Fruit fly (Drosophila melanogaster) S2 (cell line): Measurements from ENCODE around the gene Rab3-GAP.

ENCODE experiments used
- CG8478 ChIP-seq: fragments of >200 bp; optimal IDR thresholded peaks from 2 replicates; lab custom pipeline; 2018
- CTCF ChIP-seq, 2 experiments: fragments of >200 bp; optimal IDR thresholded peaks; 2 replicates each; lab custom pipeline; 2018

Rab3-GAP gene

DNA sequence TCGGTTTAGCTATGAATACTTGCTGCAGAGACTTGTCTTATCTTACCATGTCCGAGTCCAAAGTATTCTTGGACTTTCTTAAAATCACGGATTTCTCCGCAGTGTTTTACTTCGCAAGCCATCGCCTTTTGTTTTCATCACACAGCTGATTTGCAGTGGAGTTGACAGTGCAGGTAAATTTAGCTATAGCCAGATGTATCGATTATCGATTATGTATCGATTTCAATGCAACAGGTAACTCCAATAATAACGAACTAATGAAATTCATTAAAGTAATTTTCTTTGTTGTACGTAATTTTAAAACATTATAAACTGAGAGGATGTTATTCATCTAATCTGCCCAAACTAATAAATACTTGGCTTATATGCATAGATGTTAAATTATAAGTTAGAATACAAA is at the start of gene Rab3-GAP:
Gene Rab3-GAP, minus strand, starts transcription at position 150 of the 400 bp plus-strand sequence.
- TF ChIP-seq CG8478 (lab: Kevin White, UChicago): no peak
- TF ChIP-seq CTCF (optimal IDR thresholded peaks at IDR 0.05; lab: Kevin White, UChicago): no peak

DNA sequence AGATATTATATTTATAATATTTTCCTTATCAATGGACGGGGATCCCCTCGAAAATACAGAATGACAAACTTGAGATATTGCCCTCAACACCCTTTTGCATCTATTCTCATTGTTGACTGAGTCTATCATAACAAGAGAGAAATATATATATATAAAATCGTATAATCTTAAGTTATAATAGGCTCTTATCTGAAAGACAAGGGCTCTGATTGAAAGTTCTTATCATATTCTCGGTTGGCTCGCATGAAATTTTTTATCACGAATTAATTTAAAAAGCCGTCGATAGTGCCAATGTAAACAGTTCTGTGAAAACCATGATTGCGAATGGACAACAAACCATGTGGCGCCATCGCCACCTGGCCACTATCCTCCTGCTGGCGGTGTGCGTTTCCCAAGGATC is 47.8 kb upstream of the Rab3-GAP start, which contains the start of gene Phae2:
Gene Phae2, plus strand, starts transcription at position 301 of the 400 bp plus-strand sequence.
- no peak for TF ChIP-seq CG8478 (lab: Kevin White, UChicago)
- no peak for TF ChIP-seq CTCF (optimal IDR thresholded peaks at IDR 0.05; lab: Kevin White, UChicago)

DNA sequence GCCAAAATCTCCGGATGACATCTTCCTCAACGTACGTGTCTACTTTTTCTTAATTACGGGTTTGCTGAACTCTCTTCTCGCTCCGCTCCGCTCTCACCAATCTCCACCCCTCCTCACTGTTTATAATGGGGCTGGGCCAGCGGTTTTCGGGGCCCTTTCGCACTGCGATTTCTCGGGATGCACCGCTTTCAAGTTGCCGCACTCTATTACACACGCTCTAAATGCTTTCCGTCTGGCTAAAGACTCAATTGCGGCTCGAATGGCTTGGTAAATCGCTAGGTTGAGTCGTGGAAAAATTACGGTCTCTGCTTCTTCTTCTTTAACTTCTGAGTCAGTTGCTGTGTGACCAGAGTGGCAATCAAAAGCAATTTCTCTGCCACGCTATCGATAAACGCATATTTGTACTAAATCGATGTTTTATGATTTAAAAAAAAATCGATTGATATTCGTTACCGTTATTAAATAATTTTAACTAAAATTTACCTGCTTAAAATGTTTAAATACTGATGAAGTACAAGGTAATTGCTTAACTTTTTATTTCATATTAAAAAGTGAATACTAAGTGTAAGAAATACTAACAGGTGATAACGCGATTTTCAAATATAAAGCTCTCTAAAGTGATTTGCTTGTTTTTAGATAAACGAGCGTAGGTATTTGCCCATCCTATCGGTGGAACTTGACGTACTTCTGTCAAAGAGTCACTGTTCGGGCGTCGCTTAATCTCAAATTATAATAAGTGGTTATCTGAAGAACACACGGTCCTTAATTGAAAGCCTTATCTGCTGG is 46.0 kb upstream of the Rab3-GAP start, which contains the start of the genes Rab6 and Phae1:
Gene Rab6, minus strand, starts transcription at position 338 of the 786 bp plus-strand sequence.
Gene Phae1, plus strand, starts transcription at position 639 of the 786 bp plus-strand sequence.
- no peak for TF ChIP-seq CG8478 (lab: Kevin White, UChicago)
- TF ChIP-seq CTCF (optimal IDR thresholded peaks at IDR 0.05; lab: Kevin White, UChicago): peak in 1 of 2 experiments; percentile 4

DNA sequence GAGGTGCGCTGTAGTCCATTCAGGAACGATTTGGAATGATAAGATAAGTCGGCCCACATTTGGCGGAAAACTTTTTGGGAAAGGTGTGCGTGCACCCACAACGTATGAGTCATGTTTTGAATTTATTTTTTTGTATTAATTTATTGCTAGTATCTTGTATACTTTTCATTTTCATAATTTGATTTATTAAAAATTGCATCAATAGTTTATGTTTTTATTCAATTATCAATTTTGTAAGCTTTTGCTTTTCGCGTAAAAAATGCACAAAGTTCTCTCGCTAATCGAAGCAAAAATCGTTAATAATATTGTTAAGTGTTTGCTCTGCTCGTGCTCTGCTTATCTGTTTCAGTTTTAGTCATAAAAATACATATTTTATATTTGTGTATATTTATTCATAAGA is 44.1 kb upstream of the Rab3-GAP start:
- TF ChIP-seq CTCF (optimal IDR thresholded peaks at IDR 0.05; lab: Kevin White, UChicago): no peak
- no peak for TF ChIP-seq CG8478 (lab: Kevin White, UChicago)

DNA sequence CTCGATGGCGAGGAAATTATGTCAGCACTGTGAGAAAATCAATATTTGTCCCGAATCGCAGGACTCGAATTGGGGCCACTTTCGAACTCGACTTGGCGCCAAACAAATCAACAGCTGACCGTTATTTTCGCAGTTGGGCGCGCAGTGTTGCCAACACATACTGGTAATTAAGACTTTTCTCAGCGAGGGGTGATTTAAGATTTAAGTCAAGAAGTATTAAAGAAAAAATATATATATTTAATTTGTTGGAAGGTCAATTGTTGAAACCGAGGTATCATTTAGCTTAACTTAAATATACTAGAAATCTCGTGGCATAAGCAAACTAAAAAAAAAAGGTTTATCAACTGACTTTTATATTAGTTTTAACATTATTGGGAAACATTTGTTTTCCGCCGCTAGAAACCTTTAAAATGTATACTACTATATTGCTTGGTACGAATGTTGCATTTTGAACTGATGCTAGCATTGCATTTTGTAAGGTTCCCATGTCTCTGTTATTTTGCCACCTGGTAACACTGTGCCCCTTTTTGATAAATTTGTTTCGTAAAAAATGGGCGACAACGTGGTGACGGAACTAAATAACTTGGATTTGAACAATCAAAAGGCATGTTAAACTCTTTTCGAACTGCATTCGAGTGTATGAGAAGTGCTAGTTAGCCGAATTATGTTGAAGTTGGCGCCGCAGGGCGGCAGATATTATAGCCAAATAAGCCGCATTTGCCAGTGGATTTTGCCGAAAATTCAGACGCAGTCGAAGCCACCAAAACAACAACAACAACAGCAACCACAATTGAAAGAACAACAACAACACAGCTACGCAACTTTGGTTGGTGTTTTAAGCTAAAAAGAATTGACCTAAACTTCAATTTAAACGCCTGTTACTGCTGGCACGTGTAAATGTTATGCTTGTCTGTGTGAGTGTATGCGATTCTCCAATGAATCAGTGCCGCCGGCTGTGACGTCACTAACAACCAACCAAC is 40.5 kb upstream of the Rab3-GAP start, which contains the start of the genes Patsas and ThrRS:
Gene Patsas, minus strand, starts transcription at position 55 of the 980 bp plus-strand sequence.
Gene ThrRS, plus strand, starts transcription at position 521 of the 980 bp plus-strand sequence.
- TF ChIP-seq CG8478 (lab: Kevin White, UChicago) (no peak), CTCF (optimal IDR thresholded peaks at IDR 0.05; lab: Kevin White, UChicago) (peak in 1 of 2 experiments; percentile 10)

DNA sequence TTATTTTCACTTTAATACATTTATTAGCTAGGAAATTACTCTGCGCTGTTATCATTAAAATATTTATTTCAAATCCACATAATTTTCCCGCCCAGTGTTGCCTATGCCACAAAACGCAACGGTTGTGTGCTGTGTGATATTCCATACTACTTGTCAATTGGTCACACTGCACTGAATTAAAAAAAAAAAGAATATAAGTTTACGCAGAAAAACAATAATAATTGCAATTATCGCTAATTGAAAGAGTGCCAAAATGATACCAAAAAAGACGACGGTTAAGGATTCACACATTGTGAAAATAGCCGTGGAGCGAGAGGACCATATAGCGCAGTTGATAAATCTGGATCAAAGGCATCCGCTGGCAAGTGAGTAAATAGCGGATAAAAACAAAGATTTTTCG is 34.7 kb upstream of the Rab3-GAP start, which contains the start of gene Ced-12:
Gene Ced-12, plus strand, starts transcription at position 141 of the 400 bp plus-strand sequence.
- TF ChIP-seq CG8478 (lab: Kevin White, UChicago) (no peak), CTCF (optimal IDR thresholded peaks at IDR 0.05; lab: Kevin White, UChicago) (no peak)

DNA sequence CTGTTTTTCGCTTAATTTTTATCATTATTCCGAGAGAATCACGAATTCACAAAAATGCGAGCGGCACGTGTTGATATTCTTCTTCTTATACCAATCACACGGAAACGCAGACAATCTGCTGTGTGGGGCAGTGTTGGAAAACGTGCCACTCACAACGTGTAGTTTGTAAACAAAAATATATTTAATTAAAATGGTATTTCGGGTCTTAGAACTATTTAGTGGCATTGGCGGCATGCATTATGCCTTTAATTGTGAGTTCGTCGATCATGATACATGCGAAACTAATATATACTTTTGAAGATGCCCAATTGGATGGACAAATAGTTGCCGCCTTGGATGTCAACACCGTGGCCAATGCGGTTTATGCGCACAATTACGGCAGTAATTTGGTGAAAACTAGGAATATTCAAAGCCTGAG is 33.4 kb upstream of the Rab3-GAP start, which contains the start of the genes CG6712 and Mt2:
Gene CG6712, minus strand, starts transcription at position 116 of the 418 bp plus-strand sequence.
Gene Mt2, plus strand, starts transcription at position 130 of the 418 bp plus-strand sequence.
- TF ChIP-seq CG8478 (lab: Kevin White, UChicago): no peak
- no peak for TF ChIP-seq CTCF (optimal IDR thresholded peaks at IDR 0.05; lab: Kevin White, UChicago)

DNA sequence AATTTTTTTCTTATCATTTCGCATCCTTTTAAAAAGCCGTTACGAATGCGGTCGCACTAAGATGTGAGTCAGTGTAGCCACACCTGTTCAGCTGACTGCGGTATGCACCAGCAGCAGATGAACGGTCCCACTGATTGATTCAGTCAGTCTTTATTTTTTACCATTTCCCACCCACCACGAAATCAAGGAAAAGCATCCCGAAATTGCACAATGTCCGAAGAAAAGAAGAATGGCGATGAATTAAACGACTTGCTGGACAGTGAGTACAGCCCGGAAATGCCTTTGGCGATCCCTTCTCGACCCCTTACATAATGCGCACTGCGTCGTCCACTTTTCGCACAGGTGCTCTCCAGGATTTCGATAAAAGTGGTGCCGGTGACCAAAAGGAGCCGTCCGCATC is 30.7 kb upstream of the Rab3-GAP start:
- TF ChIP-seq CTCF (optimal IDR thresholded peaks at IDR 0.05; lab: Kevin White, UChicago) (no peak), CG8478 (lab: Kevin White, UChicago) (no peak)

DNA sequence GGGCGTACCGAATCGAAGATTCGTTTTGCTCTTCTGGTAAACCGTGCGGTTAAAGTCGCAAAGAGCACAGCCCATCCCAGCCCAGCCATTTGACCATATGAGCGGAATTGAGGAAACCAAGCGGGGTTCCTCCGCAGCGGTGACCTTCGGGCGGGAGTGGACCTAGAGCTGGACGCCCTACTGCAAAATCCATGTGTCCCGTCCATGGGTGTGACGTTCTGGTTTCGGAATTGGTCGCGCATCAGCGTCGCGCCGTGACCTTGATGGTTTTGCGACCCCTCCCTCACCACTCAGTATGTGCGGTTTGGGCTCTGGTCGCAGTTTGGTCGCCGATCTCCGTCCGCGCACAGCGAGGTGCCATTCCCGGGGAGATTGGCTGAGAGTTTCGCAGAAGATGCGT is 29.7 kb upstream of the Rab3-GAP start:
- TF ChIP-seq CG8478 (lab: Kevin White, UChicago): no peak
- no peak for TF ChIP-seq CTCF (optimal IDR thresholded peaks at IDR 0.05; lab: Kevin White, UChicago)

DNA sequence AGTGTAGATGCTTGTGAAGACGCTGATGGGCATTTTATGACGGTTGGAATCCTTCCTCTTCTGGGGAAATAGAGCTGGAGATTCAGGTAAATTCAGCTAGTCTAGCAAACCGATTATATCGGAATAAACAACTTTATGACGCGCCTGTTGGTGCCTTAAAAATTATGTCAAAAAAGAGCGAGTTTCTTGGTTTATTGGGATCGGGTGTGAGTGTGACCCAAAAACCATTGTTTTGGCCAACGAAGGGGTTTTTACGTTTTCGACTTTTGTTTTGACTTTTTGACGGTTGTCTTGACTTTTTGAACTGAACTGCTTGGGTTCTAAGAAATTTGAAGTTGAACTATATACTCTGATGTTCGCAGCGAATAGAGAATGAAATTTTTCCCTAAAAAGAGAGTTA is 29.1 kb upstream of the Rab3-GAP start:
- TF ChIP-seq CTCF (optimal IDR thresholded peaks at IDR 0.05; lab: Kevin White, UChicago): no peak
- no peak for TF ChIP-seq CG8478 (lab: Kevin White, UChicago)

DNA sequence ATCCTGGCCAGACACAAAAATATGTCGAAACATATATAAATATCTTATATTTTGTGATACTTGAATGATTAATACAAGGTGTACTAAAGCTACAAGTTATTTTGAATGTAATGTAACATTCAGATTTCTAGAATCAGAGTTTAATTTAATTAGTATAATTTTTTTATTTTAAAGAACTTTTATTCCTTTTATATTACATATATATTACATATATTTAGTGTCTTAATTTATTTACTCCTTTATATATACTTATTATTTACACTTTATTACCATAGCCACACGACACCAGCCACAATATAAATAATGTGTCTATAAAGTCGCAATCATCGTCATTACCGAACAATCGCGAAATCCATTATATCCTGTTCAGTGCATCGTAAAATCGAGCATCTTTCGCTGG is 28.5 kb upstream of the Rab3-GAP start, which contains the start of gene Pex19:
Gene Pex19, plus strand, starts transcription at position 301 of the 400 bp plus-strand sequence.
- no peak for TF ChIP-seq CG8478 (lab: Kevin White, UChicago)

DNA sequence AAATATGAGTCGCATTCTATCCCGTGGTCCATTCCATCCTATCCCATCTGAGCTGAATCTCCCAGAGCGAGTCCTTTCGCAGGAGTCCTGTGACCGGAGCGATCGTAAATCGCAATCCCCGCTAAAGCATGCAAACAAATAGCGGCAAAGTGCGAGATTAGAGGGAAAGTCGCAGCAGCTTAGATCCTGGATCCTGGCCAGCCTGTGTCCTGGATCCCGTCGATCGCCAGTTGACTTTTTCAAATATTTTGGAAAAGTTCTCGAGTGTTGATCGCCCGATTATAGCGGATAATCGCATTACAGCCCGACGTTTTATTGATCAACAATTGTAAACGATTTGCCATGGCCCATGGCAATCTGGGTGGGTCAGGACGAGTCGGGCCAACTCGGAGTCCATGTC is 26.2 kb upstream of the Rab3-GAP start:
- no peak for TF ChIP-seq CTCF (optimal IDR thresholded peaks at IDR 0.05; lab: Kevin White, UChicago)

DNA sequence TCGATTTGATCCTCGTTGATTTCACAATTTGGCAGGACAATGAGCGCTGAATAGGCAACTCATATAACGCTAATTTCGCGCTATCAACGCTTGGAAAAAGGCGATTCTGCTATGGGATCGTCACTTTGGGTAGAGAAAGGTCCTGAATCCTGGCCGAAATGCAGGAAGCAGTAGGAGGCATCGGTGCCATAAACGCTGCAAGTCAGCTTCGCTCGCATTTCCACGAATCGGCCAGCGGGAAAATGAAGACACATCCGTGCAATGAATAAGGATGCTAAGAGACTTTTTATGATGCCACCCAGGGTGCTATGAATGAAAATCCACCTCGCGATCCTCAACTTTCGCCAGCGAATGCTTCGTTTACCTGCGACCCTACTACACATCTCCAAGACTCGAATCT is 24.5 kb upstream of the Rab3-GAP start:
- TF ChIP-seq CG8478 (lab: Kevin White, UChicago) (no peak), CTCF (optimal IDR thresholded peaks at IDR 0.05; lab: Kevin White, UChicago) (no peak)

DNA sequence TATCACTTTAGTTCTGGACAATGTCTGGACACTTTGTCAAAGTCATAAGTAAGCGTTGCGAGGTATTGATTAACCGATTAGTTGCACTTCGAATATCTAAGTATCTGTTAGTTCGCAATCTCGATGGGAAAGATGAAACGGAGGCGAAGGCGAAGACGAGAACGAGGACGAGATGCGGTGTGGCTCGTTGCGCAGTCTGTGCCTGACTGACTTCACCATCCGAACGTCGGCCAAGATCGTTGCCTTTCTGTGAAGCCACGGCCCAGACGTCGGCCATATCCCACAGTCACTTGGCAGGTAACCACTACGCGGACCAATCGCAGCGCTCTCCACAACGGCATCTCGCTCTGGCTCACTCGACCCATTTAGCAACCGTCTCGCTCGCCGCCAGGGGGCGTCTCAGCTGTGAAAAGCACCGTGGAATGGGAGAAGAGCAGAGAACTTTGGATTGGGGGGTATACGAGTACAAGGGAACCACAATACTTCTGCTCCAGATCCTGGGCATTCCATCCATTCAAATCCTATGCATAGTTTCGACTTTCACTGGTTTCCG is 22.7 kb upstream of the Rab3-GAP start, which contains the start of gene prd:
Gene prd, minus strand, starts transcription at position 209 of the 553 bp plus-strand sequence.
- no peak for TF ChIP-seq CG8478 (lab: Kevin White, UChicago)
- TF ChIP-seq CTCF (optimal IDR thresholded peaks at IDR 0.05; lab: Kevin White, UChicago): peak; percentile 80 to 85
